Fruit fly (Drosophila melanogaster) whole organism, embryonic: ENCODE data around the gene CG42268.
A peak's percentile ranks its signal among the peaks of the same experiment; 100 is the strongest.

Experiments
- Abd-B ChIP-seq: fragments of 200-800 bp; sonication (Bioruptor generic); optimal IDR thresholded peaks from 2 replicates; lab custom pipeline; 2018; ENCODE audit warnings: missing biosample characterization, mild to moderate bottlenecking, missing genetic modification characterization, moderate library complexity
- Adf1 ChIP-seq: fragments of 200-800 bp; sonication (Bioruptor generic); IDR thresholded peaks from 2 replicates; pipeline ENCODE4 v1.3.6; 2022; ENCODE audit warnings: missing biosample characterization, missing genetic modification characterization
- CG10321 ChIP-seq: fragments of 200-800 bp; sonication (Bioruptor generic); IDR thresholded peaks from 2 replicates; pipeline ENCODE4 v1.3.6; 2022; ENCODE audit warnings: missing biosample characterization, missing genetic modification characterization
- CG10366 ChIP-seq: fragments of 200-800 bp; sonication (Bioruptor generic); IDR thresholded peaks from 2 replicates; pipeline ENCODE4 v1.3.6; 2022; ENCODE audit warnings: missing biosample characterization, missing genetic modification characterization
- CG10959 ChIP-seq: fragments of 200-800 bp; sonication (Bioruptor generic); IDR thresholded peaks from 2 replicates; pipeline ENCODE4 v1.3.6; 2022; ENCODE audit warnings: missing biosample characterization, missing genetic modification characterization
- CG13287 ChIP-seq: fragments of 200-800 bp; sonication (Bioruptor generic); IDR thresholded peaks from 2 replicates; pipeline ENCODE4 v1.3.6; 2022; ENCODE audit warnings: missing biosample characterization, missing genetic modification characterization; ENCODE audit not compliant: partially characterized antibody
- CG13424 ChIP-seq: fragments of 200-800 bp; sonication (Bioruptor generic); optimal IDR thresholded peaks from 2 replicates; lab custom pipeline; 2019; ENCODE audit warnings: missing biosample characterization, mild to moderate bottlenecking, missing genetic modification characterization, moderate library complexity
- CG14014 ChIP-seq: fragments of 200-800 bp; sonication (Bioruptor generic); IDR thresholded peaks from 2 replicates; pipeline ENCODE4 v1.3.6; 2022; ENCODE audit warnings: missing biosample characterization, missing genetic modification characterization
- CG1529 ChIP-seq: fragments of 200-800 bp; sonication (Bioruptor generic); optimal IDR thresholded peaks from 3 replicates; lab custom pipeline; 2018; ENCODE audit warnings: missing biosample characterization, missing genetic modification characterization
- CG1603 ChIP-seq: fragments of 200-800 bp; sonication (Bioruptor generic); optimal IDR thresholded peaks from 2 replicates; lab custom pipeline; 2019; ENCODE audit warnings: missing biosample characterization, mild to moderate bottlenecking, missing genetic modification characterization, moderate library complexity
- CG16863 ChIP-seq: fragments of 200-800 bp; sonication (Bioruptor generic); optimal IDR thresholded peaks from 3 replicates; lab custom pipeline; 2016; ENCODE audit warnings: missing biosample characterization, missing genetic modification characterization
- CG17186 ChIP-seq: fragments of 200-800 bp; sonication (Bioruptor generic); optimal IDR thresholded peaks from 3 replicates; lab custom pipeline; 2017; ENCODE audit warnings: missing biosample characterization, missing genetic modification reagents, missing genetic modification characterization
- CG18262 ChIP-seq: fragments of 200-800 bp; optimal IDR thresholded peaks from 3 replicates; lab custom pipeline; 2019; ENCODE audit warnings: missing biosample characterization, mild to moderate bottlenecking, missing genetic modification characterization, moderate library complexity
- CG18764 ChIP-seq: fragments of 200-800 bp; sonication (Bioruptor generic); optimal IDR thresholded peaks from 3 replicates; lab custom pipeline; 2016; ENCODE audit warnings: missing biosample characterization, missing genetic modification characterization
- CG2129 ChIP-seq: fragments of 200-800 bp; sonication (Bioruptor generic); IDR thresholded peaks from 2 replicates; pipeline ENCODE4 v1.3.6; 2022; ENCODE audit warnings: missing biosample characterization, missing genetic modification characterization; ENCODE audit not compliant: partially characterized antibody
- CG32532 ChIP-seq: fragments of 200-800 bp; sonication (Bioruptor generic); IDR thresholded peaks from 2 replicates; pipeline ENCODE4 v1.3.6; 2022; ENCODE audit warnings: missing biosample characterization, missing genetic modification characterization
- CG33557 ChIP-seq: fragments of 200-800 bp; sonication (Bioruptor generic); optimal IDR thresholded peaks from 2 replicates; lab custom pipeline; 2019; ENCODE audit warnings: missing biosample characterization, mild to moderate bottlenecking, missing genetic modification characterization, moderate library complexity
- CG5953 ChIP-seq: fragments of 200-800 bp; sonication (Bioruptor generic); IDR thresholded peaks from 2 replicates; pipeline ENCODE4 v1.3.6; 2022; ENCODE audit warnings: missing biosample characterization, missing genetic modification characterization
- CG6654 ChIP-seq: fragments of 200-800 bp; sonication (Bioruptor generic); optimal IDR thresholded peaks from 2 replicates; lab custom pipeline; 2017; ENCODE audit warnings: missing biosample characterization, mild to moderate bottlenecking, missing genetic modification characterization
- CG8089 ChIP-seq: fragments of 200-800 bp; sonication (Bioruptor generic); optimal IDR thresholded peaks from 3 replicates; lab custom pipeline; 2016; ENCODE audit warnings: missing biosample characterization, missing genetic modification characterization
- CG8388 ChIP-seq: fragments of 200-800 bp; sonication (Bioruptor generic); optimal IDR thresholded peaks from 2 replicates; lab custom pipeline; 2019; ENCODE audit warnings: missing biosample characterization, mild to moderate bottlenecking, missing genetic modification characterization, moderate library complexity
- CG8924 ChIP-seq: fragments of 200-800 bp; optimal IDR thresholded peaks from 3 replicates; lab custom pipeline; 2019; ENCODE audit warnings: missing biosample characterization, mild to moderate bottlenecking, missing genetic modification characterization, moderate library complexity
- CrebB ChIP-seq: fragments of 200-800 bp; sonication (Bioruptor generic); optimal IDR thresholded peaks from 3 replicates; lab custom pipeline; 2018; ENCODE audit warnings: missing biosample characterization, mild to moderate bottlenecking, missing genetic modification characterization
- D19B ChIP-seq: fragments of 200-800 bp; sonication (Bioruptor generic); optimal IDR thresholded peaks from 2 replicates; lab custom pipeline; 2017; ENCODE audit warnings: missing biosample characterization, mild to moderate bottlenecking, missing genetic modification characterization
- Dek ChIP-seq: fragments of 200-800 bp; sonication (Bioruptor generic); optimal IDR thresholded peaks from 3 replicates; lab custom pipeline; 2019; ENCODE audit warnings: missing biosample characterization, mild to moderate bottlenecking, missing genetic modification characterization, moderate library complexity
- H15 ChIP-seq: fragments of 200-800 bp; sonication (Bioruptor generic); IDR thresholded peaks from 3 replicates; pipeline ENCODE4 v1.3.6; 2022; ENCODE audit warnings: missing biosample characterization, missing genetic modification characterization
- HLH3B ChIP-seq: fragments of 200-800 bp; sonication (Bioruptor generic); IDR thresholded peaks from 2 replicates; pipeline ENCODE4 v1.3.6; 2022; ENCODE audit warnings: missing biosample characterization, missing genetic modification characterization
- Hand ChIP-seq: fragments of 200-800 bp; sonication (Bioruptor generic); optimal IDR thresholded peaks from 2 replicates; lab custom pipeline; 2017; ENCODE audit warnings: mild to moderate bottlenecking, missing biosample characterization, missing genetic modification reagents, missing genetic modification characterization
- Hr51 ChIP-seq, 2 experiments: fragments of 200-800 bp; sonication (Bioruptor generic); optimal IDR thresholded peaks; 2 replicates in 1 of 2; 3 replicates in 1 of 2; lab custom pipeline; 2016 to 2018; ENCODE audit warnings: missing biosample characterization in 2 of 2, missing genetic modification characterization in 2 of 2, mild to moderate bottlenecking in 1 of 2, moderate library complexity in 1 of 2
- MBD-R2 ChIP-seq: fragments of 200-800 bp; sonication (Bioruptor generic); IDR thresholded peaks from 2 replicates; pipeline ENCODE4 v1.3.6; 2022; ENCODE audit warnings: missing biosample characterization, missing genetic modification characterization
- Meics ChIP-seq: fragments of 200-800 bp; sonication (Bioruptor generic); optimal IDR thresholded peaks from 2 replicates; lab custom pipeline; 2017; ENCODE audit warnings: missing biosample characterization, mild to moderate bottlenecking, missing genetic modification characterization
- Nf-YA ChIP-seq: fragments of 200-800 bp; sonication (Bioruptor generic); IDR thresholded peaks from 2 replicates; pipeline ENCODE4 v1.3.6; 2022; ENCODE audit warnings: missing biosample characterization, missing genetic modification characterization
- Sry-β ChIP-seq: fragments of 200-800 bp; sonication (Bioruptor generic); optimal IDR thresholded peaks from 2 replicates; lab custom pipeline; 2018; ENCODE audit warnings: missing biosample characterization, mild to moderate bottlenecking, missing genetic modification characterization, moderate library complexity
- YL-1 ChIP-seq: fragments of 200-800 bp; sonication (Bioruptor generic); optimal IDR thresholded peaks from 3 replicates; lab custom pipeline; 2017; ENCODE audit warnings: missing biosample characterization, mild to moderate bottlenecking, missing genetic modification characterization
- cad ChIP-seq: fragments of >200 bp; optimal IDR thresholded peaks from 2 replicates; lab custom pipeline; 2017; ENCODE audit warnings: missing biosample characterization, missing genetic modification characterization
- dimm ChIP-seq: fragments of 200-800 bp; sonication (Bioruptor generic); IDR thresholded peaks from 2 replicates; pipeline ENCODE4 v1.3.6; 2022; ENCODE audit warnings: missing biosample characterization, missing genetic modification characterization
- dpn ChIP-seq, 2 experiments: fragments of 200-800 bp; sonication (Bioruptor generic); optimal IDR thresholded peaks; 3 replicates each; lab custom pipeline; 2016; ENCODE audit warnings: missing biosample characterization in 2 of 2, missing genetic modification characterization in 2 of 2
- eve ChIP-seq, 2 experiments: fragments of >200 bp; optimal IDR thresholded peaks; 2 replicates each; lab custom pipeline; 2017; ENCODE audit warnings: missing biosample characterization in 2 of 2, missing genetic modification characterization in 2 of 2
- fd102C ChIP-seq: fragments of 200-800 bp; sonication (Bioruptor generic); optimal IDR thresholded peaks from 2 replicates; lab custom pipeline; 2018; ENCODE audit warnings: missing biosample characterization, mild to moderate bottlenecking, missing genetic modification characterization, moderate library complexity
- ftz-f1 ChIP-seq: fragments of 200-800 bp; sonication (Bioruptor generic); optimal IDR thresholded peaks from 2 replicates; lab custom pipeline; 2016; ENCODE audit warnings: missing biosample characterization, missing genetic modification characterization
- jumu ChIP-seq: fragments of 200-800 bp; sonication (Bioruptor generic); optimal IDR thresholded peaks from 3 replicates; lab custom pipeline; 2016; ENCODE audit warnings: missing biosample characterization, missing genetic modification characterization
- pb ChIP-seq: fragments of 200-800 bp; sonication (Bioruptor generic); optimal IDR thresholded peaks from 3 replicates; lab custom pipeline; 2016; ENCODE audit warnings: missing biosample characterization, missing genetic modification characterization
- pros ChIP-seq: fragments of 200-800 bp; sonication (Bioruptor generic); optimal IDR thresholded peaks from 3 replicates; lab custom pipeline; 2019; ENCODE audit warnings: missing biosample characterization, mild to moderate bottlenecking, missing genetic modification characterization, moderate library complexity
- slbo ChIP-seq: fragments of 200-800 bp; sonication (Bioruptor generic); IDR thresholded peaks from 2 replicates; pipeline ENCODE4 v1.3.6; 2022; ENCODE audit warnings: missing biosample characterization, missing genetic modification characterization
- sna ChIP-seq: fragments of 200-800 bp; sonication (Bioruptor generic); IDR thresholded peaks from 2 replicates; pipeline ENCODE4 v1.3.6; 2022; ENCODE audit warnings: missing biosample characterization, missing genetic modification characterization; ENCODE audit not compliant: partially characterized antibody
- trem ChIP-seq: fragments of 200-800 bp; optimal IDR thresholded peaks from 3 replicates; lab custom pipeline; 2019; ENCODE audit warnings: missing biosample characterization, mild to moderate bottlenecking, missing genetic modification characterization, moderate library complexity
- wor ChIP-seq: fragments of 200-800 bp; sonication (Bioruptor generic); IDR thresholded peaks from 2 replicates; pipeline ENCODE4 v1.3.6; 2022; ENCODE audit warnings: missing biosample characterization, missing genetic modification characterization

Gene CG42268

DNA sequence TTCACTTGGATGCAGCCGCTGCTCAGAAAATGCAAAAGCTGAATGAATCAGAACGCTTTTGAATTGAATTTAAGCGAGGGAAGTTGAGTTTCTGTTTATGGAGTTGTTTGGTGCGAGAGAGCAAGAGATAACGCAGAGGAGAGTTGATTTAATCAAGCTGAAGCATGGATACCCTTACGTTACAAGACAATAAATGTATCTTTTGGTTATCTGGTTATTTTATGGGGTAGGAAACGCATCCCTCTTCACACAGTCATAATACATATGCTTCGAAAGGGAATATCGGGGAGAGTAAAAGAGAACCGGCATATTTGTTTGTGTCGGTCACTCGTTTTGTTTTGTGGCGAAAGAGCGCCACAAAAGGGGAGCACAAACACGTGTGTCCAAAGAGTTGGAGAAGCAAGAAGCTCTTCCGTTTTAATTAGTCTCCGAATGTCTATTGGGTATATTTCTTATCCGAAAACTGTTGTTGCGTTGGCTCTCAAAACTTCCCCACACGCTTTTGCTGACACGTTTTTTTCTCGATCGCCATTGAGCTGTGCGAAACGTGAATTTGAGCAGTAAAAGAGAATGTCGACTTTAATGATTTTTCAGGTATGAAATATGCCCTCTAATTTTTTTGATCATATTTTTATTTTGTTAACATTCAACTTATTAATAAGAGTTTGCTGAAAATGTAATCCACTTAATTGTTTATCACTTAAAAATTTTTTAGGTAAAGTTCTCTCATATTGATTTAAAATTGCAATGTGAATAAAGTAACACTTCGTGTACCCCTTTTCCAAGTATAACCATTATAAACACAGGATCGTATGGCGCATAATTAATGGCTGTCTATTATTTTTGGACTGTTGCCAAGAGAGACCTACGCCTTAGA, 63.3 kb downstream of the CG42268 start, which contains the start of gene Prps (continued):
- TF ChIP-seq MBD-R2 (GFP tag; lab: Robert Waterston, UW), result peak; percentile 51; the same call in 1 of the 2 replicates
- peak; percentile 66 to 75 for TF ChIP-seq Hr51 (GFP tag; optimal IDR thresholded peaks at IDR 0.05; lab: Kevin White, UChicago)
- TF ChIP-seq CG10321 (GFP tag; lab: Robert Waterston, UW), result no peak
- TF ChIP-seq CG1603 (tag; lab: Kevin White, UChicago), result peak; percentile 85
- no peak for TF ChIP-seq ftz-f1 (GFP tag; lab: Kevin White, UChicago)
- peak; percentile 56 for TF ChIP-seq CG8924 (tag; lab: Kevin White, UChicago)
- peak; percentile 15 for TF ChIP-seq CG1529 (GFP tag; lab: Kevin White, UChicago)
- TF ChIP-seq trem (tag; lab: Kevin White, UChicago), result peak; percentile 51
- peak; percentile 72; the same call in 1 of the 2 replicates for TF ChIP-seq CG14014 (GFP tag; lab: Robert Waterston, UW)
- peak; percentile 85 for TF ChIP-seq Meics
- TF ChIP-seq CrebB (tag; lab: Kevin White, UChicago), result peak; percentile 84
- TF ChIP-seq eve (GFP tag; optimal IDR thresholded peaks at IDR 0.05; lab: Kevin White, UChicago), result no peak
- peak; percentile 61 for TF ChIP-seq CG5953 (GFP tag; lab: Robert Waterston, UW)
- TF ChIP-seq dpn (GFP tag; optimal IDR thresholded peaks at IDR 0.05; lab: Kevin White, UChicago), result peak; percentile 78 to 83
- no peak for TF ChIP-seq fd102C (GFP tag; lab: Kevin White, UChicago)
- no peak for TF ChIP-seq Sry-β (GFP tag; lab: Kevin White, UChicago)
- peak; percentile 90 for TF ChIP-seq CG32532 (GFP tag; lab: Robert Waterston, UW)
- peak; percentile 20 for TF ChIP-seq CG6654 (GFP tag; lab: Kevin White, UChicago)
- peak; percentile 29 for TF ChIP-seq YL-1 (GFP tag; lab: Kevin White, UChicago)
- no peak for TF ChIP-seq sna (GFP tag; lab: Robert Waterston, UW)
- TF ChIP-seq HLH3B (GFP tag; lab: Robert Waterston, UW), result peak; percentile 87
- no peak; the same call in 1 of the 2 replicates for TF ChIP-seq Nf-YA (GFP tag; lab: Robert Waterston, UW)
- peak; percentile 69 for TF ChIP-seq CG13424 (tag; lab: Kevin White, UChicago)
- TF ChIP-seq CG8089 (GFP tag; lab: Kevin White, UChicago), result peak; percentile 59
- TF ChIP-seq CG13287 (GFP tag; lab: Robert Waterston, UW), result peak; percentile 30; the same call in 1 of the 2 replicates
- TF ChIP-seq H15 (GFP tag; lab: Robert Waterston, UW), result peak; percentile 81; the same call in 2 of the 3 replicates
- peak; percentile 70 for TF ChIP-seq CG16863 (GFP tag; lab: Kevin White, UChicago)
- peak; percentile 54 for TF ChIP-seq CG18764 (GFP tag; lab: Kevin White, UChicago)
- peak; percentile 71 for TF ChIP-seq CG18262 (tag; lab: Kevin White, UChicago)
- peak; percentile 73 for TF ChIP-seq CG8388 (GFP tag; lab: Kevin White, UChicago)
- TF ChIP-seq CG33557 (GFP tag; lab: Kevin White, UChicago), result peak; percentile 16
- TF ChIP-seq CG10959 (GFP tag; lab: Robert Waterston, UW), result peak; percentile 68; the same call in 1 of the 2 replicates
- peak; percentile 95 for TF ChIP-seq D19B (GFP tag; lab: Kevin White, UChicago)
- peak; percentile 36 for TF ChIP-seq Abd-B (GFP tag; lab: Kevin White, UChicago)
- TF ChIP-seq jumu, result peak; percentile 82
- no peak for TF ChIP-seq wor (GFP tag; lab: Robert Waterston, UW)
- TF ChIP-seq dimm (GFP tag; lab: Robert Waterston, UW), result peak; percentile 36; the same call in 1 of the 2 replicates
- peak; percentile 56; the same call in 1 of the 2 replicates for TF ChIP-seq CG10366 (GFP tag; lab: Robert Waterston, UW)
- TF ChIP-seq Adf1 (GFP tag; lab: Robert Waterston, UW), result peak; percentile 52; the same call in 1 of the 2 replicates
- no peak for TF ChIP-seq cad (GFP tag; lab: Kevin White, UChicago)
- TF ChIP-seq CG17186, result no peak
- TF ChIP-seq pros (GFP tag; lab: Kevin White, UChicago), result peak; percentile 61
- TF ChIP-seq slbo (GFP tag; lab: Robert Waterston, UW), result peak; percentile 82
- TF ChIP-seq CG2129 (GFP tag; lab: Robert Waterston, UW), result no peak
- TF ChIP-seq pb (GFP tag; lab: Kevin White, UChicago), result peak; percentile 80
- peak; percentile 82 for TF ChIP-seq Hand (GFP tag; lab: Kevin White, UChicago)
- peak; percentile 68 for TF ChIP-seq Dek (tag; lab: Kevin White, UChicago)
